Comparison of ENCODE assay signal across 4 fruit fly cellular contexts in genomic region chr3R:23356920-23357386, dm6.
TF ChIP-seq lines count a peak whose summit lies in the region.

No protein-coding gene starts in this region.

TF ChIP-seq in whole organism, adult, 20 proteins besides CTCF, POLR2A, EP300 and RAD21 (continued from another document):
- TF ChIP-seq ovo (GFP tag; optimal IDR thresholded peaks at IDR 0.05; lab: Kevin White, UChicago) = no peak
- peak; percentile 76 for TF ChIP-seq CG7101 (tag; optimal IDR thresholded peaks at IDR 0.05; lab: Kevin White, UChicago)

TF ChIP-seq in whole organism, embryonic, 481 proteins besides CTCF, POLR2A, EP300 and RAD21 (continued from another document and continues in another):
- TF ChIP-seq CoRest (tag; optimal IDR thresholded peaks at IDR 0.05; lab: Kevin White, UChicago) = peak; percentile 97
- peak; percentile 79 for TF ChIP-seq Nf-YC (tag; optimal IDR thresholded peaks at IDR 0.05; lab: Kevin White, UChicago)
- TF ChIP-seq CG3995 (GFP tag; optimal IDR thresholded peaks at IDR 0.05; lab: Kevin White, UChicago) = no peak
- peak; percentile 46; the same call in 1 of the 2 replicates for TF ChIP-seq cas (GFP tag; IDR thresholded peaks at IDR 0.05; lab: Robert Waterston, UW)
- peak; percentile 62 for TF ChIP-seq psq (GFP tag; optimal IDR thresholded peaks at IDR 0.05; lab: Kevin White, UChicago)
- TF ChIP-seq CG11696 (GFP tag; IDR thresholded peaks at IDR 0.05; lab: Robert Waterston, UW) = peak; percentile 49
- peak; percentile 50; the same call in 1 of the 2 replicates for TF ChIP-seq toy (GFP tag; IDR thresholded peaks at IDR 0.05; lab: Robert Waterston, UW)
- peak; percentile 93 for TF ChIP-seq CG11504 (tag; optimal IDR thresholded peaks at IDR 0.05; lab: Kevin White, UChicago)
- TF ChIP-seq Mes4 (GFP tag; optimal IDR thresholded peaks at IDR 0.05; lab: Kevin White, UChicago) = no peak
- TF ChIP-seq Dip2 (GFP tag; IDR thresholded peaks at IDR 0.05; lab: Robert Waterston, UW) = no peak
- no peak for TF ChIP-seq fd102C (GFP tag; optimal IDR thresholded peaks at IDR 0.05; lab: Kevin White, UChicago)
- no peak for TF ChIP-seq vnd (GFP tag; IDR thresholded peaks at IDR 0.05; lab: Robert Waterston, UW; ENCODE audit: partially characterized antibody)
- TF ChIP-seq sim (GFP tag; IDR thresholded peaks at IDR 0.05; lab: Robert Waterston, UW) = peak; percentile 30; the same call in 1 of the 2 replicates
- peak; percentile 88 for TF ChIP-seq CG31441 (GFP tag; IDR thresholded peaks at IDR 0.05; lab: Robert Waterston, UW)
- no peak for TF ChIP-seq fru (optimal IDR thresholded peaks at IDR 0.05; lab: Kevin White, UChicago)
- peak; percentile 35 for TF ChIP-seq CG6254 (GFP tag; optimal IDR thresholded peaks at IDR 0.05; lab: Kevin White, UChicago)
- no peak for TF ChIP-seq CG8089 (GFP tag; optimal IDR thresholded peaks at IDR 0.05; lab: Kevin White, UChicago)
- TF ChIP-seq Stat92E (GFP tag; optimal IDR thresholded peaks at IDR 0.05; lab: Kevin White, UChicago) = no peak
- TF ChIP-seq Meics (GFP tag; optimal IDR thresholded peaks at IDR 0.05; lab: Kevin White, UChicago) = peak; percentile 69
- TF ChIP-seq Chrac-16 (GFP tag; optimal IDR thresholded peaks at IDR 0.05; lab: Kevin White, UChicago) = peak; percentile 63
- peak; percentile 71 for TF ChIP-seq HHEX (GFP tag; optimal IDR thresholded peaks at IDR 0.05; lab: Kevin White, UChicago)
- TF ChIP-seq CG1233 (GFP tag; optimal IDR thresholded peaks at IDR 0.05; lab: Kevin White, UChicago) = peak; percentile 84
- TF ChIP-seq Hand (GFP tag; optimal IDR thresholded peaks at IDR 0.05; lab: Kevin White, UChicago) = peak; percentile 84
- peak; percentile 59; the same call in 2 of the 3 replicates for TF ChIP-seq Aef1 (GFP tag; IDR thresholded peaks at IDR 0.05; lab: Robert Waterston, UW)
- TF ChIP-seq Ada2b (GFP tag; IDR thresholded peaks at IDR 0.05; lab: Robert Waterston, UW) = peak; percentile 72; the same call in 1 of the 2 replicates
- TF ChIP-seq zf30C (GFP tag; optimal IDR thresholded peaks at IDR 0.05; lab: Kevin White, UChicago) = no peak
- no peak for TF ChIP-seq CG7987 (GFP tag; optimal IDR thresholded peaks at IDR 0.05; lab: Kevin White, UChicago)
- no peak for TF ChIP-seq cad (GFP tag; optimal IDR thresholded peaks at IDR 0.05; lab: Kevin White, UChicago)
- TF ChIP-seq ems (GFP tag; optimal IDR thresholded peaks at IDR 0.05; lab: Kevin White, UChicago) = no peak
- no peak for TF ChIP-seq CG10431 (GFP tag; optimal IDR thresholded peaks at IDR 0.05; lab: Kevin White, UChicago)
- peak; percentile 2 for TF ChIP-seq exex (tag; optimal IDR thresholded peaks at IDR 0.05; lab: Kevin White, UChicago)
- TF ChIP-seq CG31224 (GFP tag; IDR thresholded peaks at IDR 0.05; lab: Robert Waterston, UW) = peak; percentile 49; the same call in 1 of the 2 replicates
- TF ChIP-seq az2 (GFP tag; optimal IDR thresholded peaks at IDR 0.05; lab: Kevin White, UChicago) = peak; percentile 83
- TF ChIP-seq E2f2 (GFP tag; IDR thresholded peaks at IDR 0.05; lab: Robert Waterston, UW) = peak; percentile 54; the same call in 1 of the 2 replicates
- TF ChIP-seq Fer2 (tag; optimal IDR thresholded peaks at IDR 0.05; lab: Kevin White, UChicago) = peak; percentile 39
- TF ChIP-seq CG4617 (GFP tag; optimal IDR thresholded peaks at IDR 0.05; lab: Kevin White, UChicago; ENCODE audit: borderline replicate concordance) = peak; percentile 39
- TF ChIP-seq slp2 (GFP tag; optimal IDR thresholded peaks at IDR 0.05; lab: Kevin White, UChicago) = no peak
- TF ChIP-seq NfI (GFP tag; optimal IDR thresholded peaks at IDR 0.05; lab: Kevin White, UChicago) = peak; percentile 85
- peak; percentile 81 for TF ChIP-seq esg (GFP tag; conservative IDR thresholded peaks at IDR 0.05; lab: Robert Waterston, UW)
- TF ChIP-seq lilli (GFP tag; optimal IDR thresholded peaks at IDR 0.05; lab: Kevin White, UChicago) = peak; percentile 56
- TF ChIP-seq row (GFP tag; IDR thresholded peaks at IDR 0.05; lab: Robert Waterston, UW) = peak; percentile 89
- peak; percentile 33 for TF ChIP-seq CG4424 (GFP tag; optimal IDR thresholded peaks at IDR 0.05; lab: Kevin White, UChicago)

TF ChIP-seq in whole organism, prepupa, 60 proteins besides CTCF, POLR2A, EP300 and RAD21 (continued from another document):
- TF ChIP-seq CG9139 (GFP tag; optimal IDR thresholded peaks at IDR 0.05; lab: Kevin White, UChicago) (peak; percentile 50), Blimp-1 (GFP tag; optimal IDR thresholded peaks at IDR 0.05; lab: Kevin White, UChicago) (peak; percentile 38), Hr38 (GFP tag; optimal IDR thresholded peaks at IDR 0.05; lab: Kevin White, UChicago) (no peak), Sox14 (GFP tag; optimal IDR thresholded peaks at IDR 0.05; lab: Kevin White, UChicago) (peak; percentile 32), CG11294 (GFP tag; IDR thresholded peaks at IDR 0.05; lab: Robert Waterston, UW) (peak; percentile 50; the same call in 1 of the 2 replicates), Smox (GFP tag; optimal IDR thresholded peaks at IDR 0.05; lab: Kevin White, UChicago) (peak; percentile 57), CG8119 (GFP tag; IDR thresholded peaks at IDR 0.05; lab: Robert Waterston, UW) (peak; percentile 91), CG3032 (tag; optimal IDR thresholded peaks at IDR 0.05; lab: Kevin White, UChicago) (peak; percentile 80), OdsH (GFP tag; optimal IDR thresholded peaks at IDR 0.05; lab: Kevin White, UChicago) (peak; percentile 83), vri (GFP tag; optimal IDR thresholded peaks at IDR 0.05; lab: Kevin White, UChicago) (peak; percentile 52), CG6808 (GFP tag; optimal IDR thresholded peaks at IDR 0.05; lab: Kevin White, UChicago) (peak; percentile 43), CG1621 (tag; optimal IDR thresholded peaks at IDR 0.05; lab: Kevin White, UChicago) (no peak), salr (GFP tag; optimal IDR thresholded peaks at IDR 0.05; lab: Kevin White, UChicago) (peak; percentile 29 to 78), Sox102F (GFP tag; optimal IDR thresholded peaks at IDR 0.05; lab: Kevin White, UChicago) (no peak), achi (GFP tag; optimal IDR thresholded peaks at IDR 0.05; lab: Kevin White, UChicago) (peak; percentile 86), CG6163 (GFP tag; IDR thresholded peaks at IDR 0.05; lab: Robert Waterston, UW) (peak; percentile 71), CG34406 (GFP tag; optimal IDR thresholded peaks at IDR 0.05; lab: Kevin White, UChicago) (peak; percentile 88), spab (GFP tag; optimal IDR thresholded peaks at IDR 0.05; lab: Kevin White, UChicago) (peak; percentile 46), Lpt (GFP tag; optimal IDR thresholded peaks at IDR 0.05; lab: Kevin White, UChicago) (peak; percentile 65), dac (GFP tag; optimal IDR thresholded peaks at IDR 0.05; lab: Kevin White, UChicago) (peak; percentile 45), Eip93F (GFP tag; optimal IDR thresholded peaks at IDR 0.05; lab: Kevin White, UChicago) (no peak), CG11902 (GFP tag; optimal IDR thresholded peaks at IDR 0.05; lab: Kevin White, UChicago) (peak; percentile 59), fd85E (GFP tag; optimal IDR thresholded peaks at IDR 0.05; lab: Kevin White, UChicago) (no peak), CG8319 (GFP tag; optimal IDR thresholded peaks at IDR 0.05; lab: Kevin White, UChicago) (peak; percentile 18), Hr4 (GFP tag; optimal IDR thresholded peaks at IDR 0.05; lab: Kevin White, UChicago) (peak; percentile 66), topi (GFP tag; optimal IDR thresholded peaks at IDR 0.05; lab: Kevin White, UChicago) (peak; percentile 61), CG10631 (GFP tag; optimal IDR thresholded peaks at IDR 0.05; lab: Kevin White, UChicago) (peak; percentile 78), CG10669 (GFP tag; optimal IDR thresholded peaks at IDR 0.05; lab: Kevin White, UChicago) (peak; percentile 61), CG11762 (GFP tag; optimal IDR thresholded peaks at IDR 0.05; lab: Kevin White, UChicago; ENCODE audit: insufficient read depth) (peak; percentile 64), Met (GFP tag; optimal IDR thresholded peaks at IDR 0.05; lab: Kevin White, UChicago) (peak; percentile 66), CG6276 (GFP tag; optimal IDR thresholded peaks at IDR 0.05; lab: Kevin White, UChicago) (no peak), Ets21C (GFP tag; optimal IDR thresholded peaks at IDR 0.05; lab: Kevin White, UChicago) (no peak), eg (GFP tag; IDR thresholded peaks at IDR 0.05; lab: Robert Waterston, UW) (peak; percentile 86), esn (GFP tag; optimal IDR thresholded peaks at IDR 0.05; lab: Kevin White, UChicago) (peak; percentile 72), CG6792 (GFP tag; optimal IDR thresholded peaks at IDR 0.05; lab: Kevin White, UChicago) (peak; percentile 67), dsx (GFP tag; optimal IDR thresholded peaks at IDR 0.05; lab: Kevin White, UChicago; ENCODE audit: poor library complexity, severe bottlenecking) (peak; percentile 84), CG7368 (GFP tag; optimal IDR thresholded peaks at IDR 0.05; lab: Kevin White, UChicago) (peak; percentile 62), CG16779 (tag; optimal IDR thresholded peaks at IDR 0.05; lab: Kevin White, UChicago) (peak; percentile 23), CG4318 (GFP tag; optimal IDR thresholded peaks at IDR 0.05; lab: Kevin White, UChicago) (peak; percentile 70), Hr39 (GFP tag; optimal IDR thresholded peaks at IDR 0.05; lab: Kevin White, UChicago) (peak; percentile 42), Sox15 (GFP tag; optimal IDR thresholded peaks at IDR 0.05; lab: Kevin White, UChicago) (peak; percentile 57)
TF ChIP-seq in whole organism, prepupa: peak in this region for 52.

TF ChIP-seq in whole organism, pupa, 21 proteins besides CTCF, POLR2A, EP300 and RAD21 (continued from another document):
- TF ChIP-seq fd96Ca (GFP tag; IDR thresholded peaks at IDR 0.05; lab: Robert Waterston, UW) (no peak), Pif1A (GFP tag; optimal IDR thresholded peaks at IDR 0.05; lab: Kevin White, UChicago) (no peak)
